Fruit fly (Drosophila melanogaster): ENCODE results near the gene RpS12.

The RpS12 gene

DNA sequence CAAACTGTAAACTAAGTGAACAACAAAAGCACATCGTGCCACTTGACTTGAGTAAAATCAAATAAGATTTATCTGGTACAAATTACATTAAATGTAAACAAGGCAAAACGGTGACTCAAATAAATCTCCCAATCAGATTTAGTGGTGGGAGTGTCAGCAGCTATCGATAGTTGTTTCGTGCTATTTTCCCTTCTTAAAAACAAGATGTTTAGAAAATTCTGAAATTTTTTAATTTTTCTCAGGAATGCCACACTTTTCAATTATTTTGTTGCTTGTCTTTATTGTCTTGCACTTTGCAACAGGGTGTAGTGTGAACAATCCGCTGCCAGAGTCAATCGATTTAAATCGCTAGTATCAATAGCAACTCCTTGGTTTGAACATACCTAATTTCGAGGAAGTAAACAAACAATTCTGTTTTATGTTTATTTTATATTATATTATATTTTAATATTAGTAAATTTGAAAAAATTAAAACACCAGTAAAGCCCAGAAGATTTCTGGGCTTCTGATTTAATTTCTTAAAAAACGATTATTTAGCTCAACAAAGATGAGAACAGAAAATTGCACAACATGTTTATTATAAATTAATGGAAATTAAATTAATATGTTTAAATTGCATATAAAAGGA lies 7.8 kb upstream of the RpS12 start, which contains the start of gene MICAL-like (continued):
- TF ChIP-seq CG11294 (GFP tag; IDR thresholded peaks at IDR 0.05) (no peak), esn (GFP tag; optimal IDR thresholded peaks at IDR 0.05) (peak; percentile 6), Hr39 (GFP tag; optimal IDR thresholded peaks at IDR 0.05) (peak; percentile 57), achi (GFP tag; optimal IDR thresholded peaks at IDR 0.05) (no peak), Lpt (GFP tag; optimal IDR thresholded peaks at IDR 0.05) (no peak), Gug (GFP tag; IDR thresholded peaks at IDR 0.05) (no peak), Ets96B (tag; optimal IDR thresholded peaks at IDR 0.05) (peak; percentile 19), cyc (GFP tag; optimal IDR thresholded peaks at IDR 0.05) (no peak), Sox15 (GFP tag; optimal IDR thresholded peaks at IDR 0.05) (no peak), pdm3 (GFP tag; optimal IDR thresholded peaks at IDR 0.05) (no peak), CG6276 (GFP tag; optimal IDR thresholded peaks at IDR 0.05) (no peak), fkh (GFP tag; optimal IDR thresholded peaks at IDR 0.05) (peak; percentile 70), net (GFP tag; optimal IDR thresholded peaks at IDR 0.05) (no peak), CG1621 (tag; optimal IDR thresholded peaks at IDR 0.05) (no peak), Blimp-1 (GFP tag; optimal IDR thresholded peaks at IDR 0.05) (no peak), CG34406 (GFP tag; optimal IDR thresholded peaks at IDR 0.05) (no peak), topi (GFP tag; optimal IDR thresholded peaks at IDR 0.05) (no peak), Eip75B (GFP tag; optimal IDR thresholded peaks at IDR 0.05) (no peak), Smox (GFP tag; optimal IDR thresholded peaks at IDR 0.05) (no peak), CG32006 (GFP tag; optimal IDR thresholded peaks at IDR 0.05) (no peak), fd59A (GFP tag; optimal IDR thresholded peaks at IDR 0.05) (no peak), Ets21C (GFP tag; optimal IDR thresholded peaks at IDR 0.05) (peak; percentile 33), CG10669 (GFP tag; optimal IDR thresholded peaks at IDR 0.05) (no peak), CG6163 (GFP tag; IDR thresholded peaks at IDR 0.05) (peak; percentile 46; the same call in 2 of the 3 replicates), fd85E (GFP tag; optimal IDR thresholded peaks at IDR 0.05) (no peak), CG3919 (GFP tag; optimal IDR thresholded peaks at IDR 0.05) (peak; percentile 38), dac (GFP tag; optimal IDR thresholded peaks at IDR 0.05) (no peak), CG8119 (GFP tag; IDR thresholded peaks at IDR 0.05) (no peak), Hr4 (GFP tag; optimal IDR thresholded peaks at IDR 0.05) (no peak)

DNA sequence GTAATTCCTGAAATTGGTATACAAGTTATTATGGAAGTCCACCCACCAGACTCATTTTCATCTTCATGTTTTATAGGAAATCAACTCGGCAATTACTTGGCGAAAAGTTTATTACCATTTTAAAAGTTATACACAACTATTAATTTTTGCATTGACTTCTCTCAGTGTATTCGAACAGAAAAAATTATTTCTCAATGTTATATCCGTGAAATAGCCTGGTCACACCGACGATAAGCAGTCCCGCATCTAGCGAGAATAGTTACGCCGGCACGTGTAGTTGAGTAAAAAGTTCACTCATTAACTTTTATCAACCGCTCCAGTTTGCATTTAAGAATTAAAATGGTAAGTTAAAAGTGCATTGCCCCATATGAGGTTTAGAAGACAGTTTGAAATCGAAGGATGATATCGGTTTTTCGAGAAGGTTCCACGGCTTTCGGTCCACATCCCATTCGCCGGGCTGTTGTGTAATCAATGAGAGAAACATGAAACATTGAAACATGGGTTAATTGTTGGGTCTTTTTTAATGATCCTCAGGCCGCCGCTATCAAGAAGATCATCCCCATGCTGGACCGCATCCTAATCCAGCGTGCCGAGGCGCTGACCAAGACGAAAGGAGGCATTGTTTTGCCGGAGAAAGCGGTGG lies 7.2 kb upstream of the RpS12 start, which contains the start of gene CG11267:
Gene CG11267, plus strand, starts transcription at position 228 of the 643 bp plus-strand sequence.
- TF ChIP-seq CG8319 (GFP tag; optimal IDR thresholded peaks at IDR 0.05): peak; percentile 71
- TF ChIP-seq Hr38 (GFP tag; optimal IDR thresholded peaks at IDR 0.05): no peak
- peak; percentile 77 for TF ChIP-seq Eip93F (GFP tag; optimal IDR thresholded peaks at IDR 0.05)
- TF ChIP-seq cyc (GFP tag; optimal IDR thresholded peaks at IDR 0.05): peak; percentile 86
- peak; percentile 93 for TF ChIP-seq eg (GFP tag; IDR thresholded peaks at IDR 0.05)
- peak; percentile 83 for TF ChIP-seq Hr39 (GFP tag; optimal IDR thresholded peaks at IDR 0.05)
- TF ChIP-seq CG11762 (GFP tag; optimal IDR thresholded peaks at IDR 0.05; ENCODE audit: insufficient read depth): peak; percentile 82
- TF ChIP-seq Gug (GFP tag; IDR thresholded peaks at IDR 0.05): peak; percentile 71
- TF ChIP-seq CG11902 (GFP tag; optimal IDR thresholded peaks at IDR 0.05): peak; percentile 75
- peak; percentile 82 for TF ChIP-seq lz (GFP tag; optimal IDR thresholded peaks at IDR 0.05)
- TF ChIP-seq achi (GFP tag; optimal IDR thresholded peaks at IDR 0.05): peak; percentile 70
- TF ChIP-seq Sox14 (GFP tag; optimal IDR thresholded peaks at IDR 0.05): peak; percentile 84
- peak; percentile 75 for TF ChIP-seq Ets21C (GFP tag; optimal IDR thresholded peaks at IDR 0.05)
- peak; percentile 76 for TF ChIP-seq Ets96B (tag; optimal IDR thresholded peaks at IDR 0.05)
- peak; percentile 80 for TF ChIP-seq acj6 (GFP tag; optimal IDR thresholded peaks at IDR 0.05)
- peak; percentile 77 for TF ChIP-seq CG34406 (GFP tag; optimal IDR thresholded peaks at IDR 0.05)
- TF ChIP-seq Sox102F (GFP tag; optimal IDR thresholded peaks at IDR 0.05): peak; percentile 83
- peak; percentile 28 for TF ChIP-seq fd85E (GFP tag; optimal IDR thresholded peaks at IDR 0.05)
- TF ChIP-seq dsx (GFP tag; optimal IDR thresholded peaks at IDR 0.05; ENCODE audit: poor library complexity, severe bottlenecking): peak; percentile 78
- peak; percentile 46 to 72 for TF ChIP-seq ss (GFP tag; optimal IDR thresholded peaks at IDR 0.05)
- peak; percentile 87 for TF ChIP-seq Met (GFP tag; optimal IDR thresholded peaks at IDR 0.05)
- TF ChIP-seq CG11294 (GFP tag; IDR thresholded peaks at IDR 0.05): peak; percentile 86
- peak; percentile 66 for TF ChIP-seq Sox15 (GFP tag; optimal IDR thresholded peaks at IDR 0.05)
- peak; percentile 76 for TF ChIP-seq Eip75B (GFP tag; optimal IDR thresholded peaks at IDR 0.05)
- TF ChIP-seq Smox (GFP tag; optimal IDR thresholded peaks at IDR 0.05): peak; percentile 83
- peak; percentile 38 for TF ChIP-seq CG6854 (GFP tag; optimal IDR thresholded peaks at IDR 0.05)
- peak; percentile 83 for TF ChIP-seq CG10631 (GFP tag; optimal IDR thresholded peaks at IDR 0.05)
- peak; percentile 84 for TF ChIP-seq CG32006 (GFP tag; optimal IDR thresholded peaks at IDR 0.05)
- TF ChIP-seq CG15336 (GFP tag; IDR thresholded peaks at IDR 0.05): peak; percentile 88
- peak; percentile 84 for TF ChIP-seq topi (GFP tag; optimal IDR thresholded peaks at IDR 0.05)
- peak; percentile 87 for TF ChIP-seq Hr4 (GFP tag; optimal IDR thresholded peaks at IDR 0.05)
- peak; percentile 86 for TF ChIP-seq CG3032 (tag; optimal IDR thresholded peaks at IDR 0.05)
- peak; percentile 50 for TF ChIP-seq fkh (GFP tag; optimal IDR thresholded peaks at IDR 0.05)

All from whole organism, prepupa.